Fruit fly (Drosophila melanogaster): Measurements from ENCODE around the gene CG3062.

Gene CG3062

DNA sequence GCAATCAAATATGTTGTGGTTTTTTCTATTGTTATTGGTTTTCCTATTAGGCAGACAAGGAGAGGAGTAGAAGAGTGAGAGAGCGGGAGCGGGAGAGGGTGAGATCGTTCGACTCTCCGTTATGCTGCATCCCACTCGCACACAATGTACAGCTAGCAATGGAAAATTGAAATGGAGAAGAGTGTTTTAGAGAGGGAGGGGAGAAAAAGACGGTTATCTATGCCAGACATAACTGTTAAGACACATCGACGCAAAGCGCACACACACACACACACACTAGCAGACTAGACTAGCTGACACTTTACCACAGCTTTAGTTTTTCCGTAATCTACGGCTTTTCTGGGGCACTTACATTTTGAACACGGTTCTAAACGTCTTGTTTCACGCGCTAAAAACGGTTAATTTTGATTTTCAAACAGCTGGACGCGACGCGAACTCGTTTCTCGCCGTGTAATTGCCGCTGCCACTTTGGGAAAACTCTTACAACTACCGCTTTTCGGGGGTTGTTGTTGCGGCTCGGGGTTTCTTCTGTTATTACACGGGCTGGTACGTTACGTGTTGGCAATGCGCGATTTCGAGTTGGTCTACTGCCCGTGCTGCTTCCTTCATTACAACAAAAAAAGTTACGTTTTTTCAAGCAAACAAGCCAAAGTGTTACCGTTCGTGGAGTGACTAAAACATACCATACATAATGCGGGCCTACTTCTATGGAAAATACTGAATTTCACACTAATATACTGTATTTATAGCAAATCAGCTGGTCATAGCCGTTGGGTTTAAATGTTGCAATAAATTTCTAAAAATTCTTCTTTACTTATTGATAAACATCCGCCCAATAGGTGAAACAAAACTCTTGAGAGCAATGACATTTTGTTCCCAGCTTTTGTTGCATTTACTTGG, 34.5 kb upstream of the CG3062 start, which contains the start of gene fzr (continued):
- TF ChIP-seq CG9215 (GFP tag; IDR thresholded peaks at IDR 0.05), result no peak
- TF ChIP-seq lbe (GFP tag; optimal IDR thresholded peaks at IDR 0.05), result no peak
- TF ChIP-seq pan (optimal IDR thresholded peaks at IDR 0.05), result no peak
- no peak for TF ChIP-seq pan (GFP tag; optimal IDR thresholded peaks at IDR 0.05 in 1 of 2, IDR thresholded peaks at IDR 0.05 in 1 of 2)
- TF ChIP-seq Ptx1 (GFP tag; IDR thresholded peaks at IDR 0.05), result 0 out of 2 replicates have a peak, but pooled peaks have one; percentile 13
- no peak for TF ChIP-seq cwo (GFP tag; optimal IDR thresholded peaks at IDR 0.05)
- TF ChIP-seq CG12744 (GFP tag; optimal IDR thresholded peaks at IDR 0.05), result no peak
- no peak for TF ChIP-seq ftz-f1 (GFP tag; optimal IDR thresholded peaks at IDR 0.05)
- TF ChIP-seq crol (GFP tag; IDR thresholded peaks at IDR 0.05), result peak; percentile 60
- no peak for TF ChIP-seq Hsf (GFP tag; optimal IDR thresholded peaks at IDR 0.05)
- TF ChIP-seq pzg (GFP tag; optimal IDR thresholded peaks at IDR 0.05), result peak; percentile 73
- no peak for TF ChIP-seq ssp (GFP tag; IDR thresholded peaks at IDR 0.05)
- TF ChIP-seq gfzf (GFP tag; optimal IDR thresholded peaks at IDR 0.05), result peak; percentile 91
- peak; percentile 50 to 88 for TF ChIP-seq crp (GFP tag; optimal IDR thresholded peaks at IDR 0.05)
- TF ChIP-seq Dp (GFP tag; optimal IDR thresholded peaks at IDR 0.05), result peak; percentile 15
- peak; percentile 14 for TF ChIP-seq Med (GFP tag)
- no peak for TF ChIP-seq CG10959 (GFP tag; IDR thresholded peaks at IDR 0.05)
- peak; percentile 73; the same call in 1 of the 2 replicates for TF ChIP-seq chm (GFP tag; IDR thresholded peaks at IDR 0.05)
- TF ChIP-seq CG11695 (GFP tag; IDR thresholded peaks at IDR 0.05), result peak; percentile 65; the same call in 2 of the 3 replicates

DNA sequence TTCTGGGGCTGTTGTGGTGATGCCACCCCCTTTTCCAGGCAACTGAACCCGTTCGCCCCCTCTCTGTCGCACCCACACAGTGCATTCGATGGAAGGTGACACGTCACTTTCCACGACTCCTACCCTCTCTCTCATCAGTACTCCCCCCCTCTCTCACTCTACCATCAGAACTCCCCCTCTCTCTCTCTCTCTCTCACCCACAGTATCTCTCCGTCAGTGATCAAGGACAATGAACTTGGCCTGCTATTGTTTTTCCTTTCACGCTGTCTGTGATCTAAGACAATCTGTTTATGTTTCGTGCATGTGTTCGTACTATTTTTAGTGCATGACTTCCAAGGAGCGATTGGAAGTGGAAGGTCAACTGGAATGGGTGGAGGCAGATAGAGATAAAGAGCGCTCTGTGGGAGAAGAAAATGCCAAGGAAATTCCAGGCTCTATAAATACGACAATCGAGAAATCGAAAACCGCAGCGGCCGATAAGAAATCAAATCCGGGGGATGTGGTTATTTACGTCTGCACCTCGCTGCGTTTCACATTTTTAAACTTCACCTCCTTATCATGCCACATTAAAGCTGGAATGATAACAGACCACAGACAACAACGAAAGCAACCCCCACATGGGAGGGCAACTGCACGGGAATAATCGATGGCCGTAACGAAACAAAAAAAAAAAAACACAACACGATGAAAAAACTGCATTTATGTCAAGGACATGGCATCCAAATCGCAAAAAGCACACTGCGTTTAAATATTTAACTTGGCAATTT, 33.7 kb upstream of the CG3062 start:
- TF ChIP-seq Doc2 (GFP tag; IDR thresholded peaks at IDR 0.05) (no peak), Elba2 (GFP tag; optimal IDR thresholded peaks at IDR 0.05) (no peak), CG11560 (tag; IDR thresholded peaks at IDR 0.05) (no peak), sna (GFP tag; IDR thresholded peaks at IDR 0.05; ENCODE audit: partially characterized antibody) (no peak), CG4404 (GFP tag; IDR thresholded peaks at IDR 0.05) (no peak), fd3F (GFP tag; optimal IDR thresholded peaks at IDR 0.05) (no peak), Sin3A (optimal IDR thresholded peaks at IDR 0.05) (no peak), Trl (optimal IDR thresholded peaks at IDR 0.05) (peak in 1 of 2 experiments; percentile 66), Trl (GFP tag; optimal IDR thresholded peaks at IDR 0.05) (no peak), CG31388 (GFP tag; optimal IDR thresholded peaks at IDR 0.05) (no peak), CG4282 (GFP tag; optimal IDR thresholded peaks at IDR 0.05) (no peak), dati (GFP tag; IDR thresholded peaks at IDR 0.05) (no peak), vfl (GFP tag; optimal IDR thresholded peaks at IDR 0.05) (no peak), CG7963 (GFP tag; IDR thresholded peaks at IDR 0.05; ENCODE audit: partially characterized antibody) (no peak), Hr51 (GFP tag; optimal IDR thresholded peaks at IDR 0.05) (no peak), Ada2b (GFP tag; IDR thresholded peaks at IDR 0.05) (no peak), Hr3 (GFP tag; optimal IDR thresholded peaks at IDR 0.05) (no peak), CG10462 (GFP tag; optimal IDR thresholded peaks at IDR 0.05) (no peak), crol (GFP tag; IDR thresholded peaks at IDR 0.05) (peak; percentile 95), ERR (GFP tag; optimal IDR thresholded peaks at IDR 0.05) (no peak), PHDP (tag; optimal IDR thresholded peaks at IDR 0.05) (no peak), Atf-2 (GFP tag; optimal IDR thresholded peaks at IDR 0.05) (no peak), CG4617 (GFP tag; optimal IDR thresholded peaks at IDR 0.05; ENCODE audit: borderline replicate concordance) (no peak), CG1233 (GFP tag; optimal IDR thresholded peaks at IDR 0.05) (no peak), gt (GFP tag; IDR thresholded peaks at IDR 0.05) (no peak), CG6854 (GFP tag; optimal IDR thresholded peaks at IDR 0.05) (no peak), dysf (GFP tag; IDR thresholded peaks at IDR 0.05) (no peak), Med (GFP tag) (peak; percentile 32), CG17361 (GFP tag; IDR thresholded peaks at IDR 0.05) (no peak), CG4707 (GFP tag; optimal IDR thresholded peaks at IDR 0.05) (no peak), CG3726 (GFP tag; IDR thresholded peaks at IDR 0.05) (no peak)

Measured in whole organism, embryonic.